Worm (Caenorhabditis elegans): ENCODE data around the gene F48D6.4.

F48D6.4 gene

DNA sequence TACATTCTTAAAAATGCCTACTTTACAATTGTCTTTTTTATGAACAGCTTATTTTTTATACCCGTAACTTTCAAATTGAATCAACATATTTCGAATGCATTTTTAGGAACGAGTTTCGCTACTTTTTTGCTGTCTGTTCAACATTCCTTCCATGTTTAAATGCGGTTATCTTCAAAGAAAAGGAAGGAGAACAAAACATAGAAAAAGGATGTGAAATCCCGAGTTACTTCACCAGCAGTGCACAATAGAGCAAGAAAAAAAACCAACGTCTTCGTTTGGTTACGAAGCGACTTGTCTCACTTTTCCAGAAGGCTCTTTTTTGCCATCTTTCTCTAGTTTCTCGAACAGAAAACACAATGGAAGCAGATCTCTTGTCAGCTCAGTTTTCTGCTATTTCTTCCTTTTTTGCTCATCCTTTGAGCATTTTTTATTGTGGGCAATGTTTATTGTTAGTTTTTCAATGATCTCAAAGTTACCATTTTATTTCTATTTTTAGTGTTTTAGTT, 38.7 kb upstream of the F48D6.4 start, which contains the start of gene cka-2:
cka-2 (plus strand) TSS at position 456 of the 506 bp plus-strand sequence.
- TF ChIP-seq unc-30 (tag; optimal IDR thresholded peaks at IDR 0.05) (no peak), snpc-4 (tag; optimal IDR thresholded peaks at IDR 0.05) (no peak), nhr-76 (tag; optimal IDR thresholded peaks at IDR 0.05) (no peak), unc-130 (tag; optimal IDR thresholded peaks at IDR 0.05) (no peak), fkh-4 (tag; optimal IDR thresholded peaks at IDR 0.05; ENCODE audit: borderline replicate concordance) (no peak), lin-14 (GFP tag; optimal IDR thresholded peaks at IDR 0.05) (peak; percentile 67), pag-3 (tag; optimal IDR thresholded peaks at IDR 0.05; ENCODE audit: borderline replicate concordance, insufficient read depth) (no peak), mep-1 (tag; optimal IDR thresholded peaks at IDR 0.05) (no peak), lin-39 (tag; optimal IDR thresholded peaks at IDR 0.05) (no peak), F16B12.6 (tag; optimal IDR thresholded peaks at IDR 0.05) (no peak), nhr-71 (tag; optimal IDR thresholded peaks at IDR 0.05) (peak; percentile 8), nhr-12 (tag; optimal IDR thresholded peaks at IDR 0.05) (no peak), efl-1 (optimal IDR thresholded peaks at IDR 0.05) (no peak), efl-1 (GFP tag; optimal IDR thresholded peaks at IDR 0.05 in 1 of 2) (no peak), nhr-19 (GFP tag; conservative IDR thresholded peaks at IDR 0.05) (no peak), fos-1 (tag; optimal IDR thresholded peaks at IDR 0.05) (no peak), xbp-1 (tag; optimal IDR thresholded peaks at IDR 0.05) (no peak), skn-1 (tag; optimal IDR thresholded peaks at IDR 0.05) (no peak), C16A3.4 (tag; optimal IDR thresholded peaks at IDR 0.05) (no peak), nhr-47 (tag; optimal IDR thresholded peaks at IDR 0.05) (no peak), ceh-82 (tag; optimal IDR thresholded peaks at IDR 0.05) (peak in 1 of 3 experiments; percentile 23), aly-2 (tag; optimal IDR thresholded peaks at IDR 0.05) (no peak), ceh-88 (GFP tag; IDR thresholded peaks at IDR 0.05) (no peak), swsn-7 (tag; optimal IDR thresholded peaks at IDR 0.05) (no peak), fkh-10 (GFP tag; optimal IDR thresholded peaks at IDR 0.05) (peak; percentile 76), Y116A8C.19 (tag; optimal IDR thresholded peaks at IDR 0.05; ENCODE audit: borderline replicate concordance) (no peak), egl-27 (tag; optimal IDR thresholded peaks at IDR 0.05) (no peak), egl-13 (tag; optimal IDR thresholded peaks at IDR 0.05) (no peak)

DNA sequence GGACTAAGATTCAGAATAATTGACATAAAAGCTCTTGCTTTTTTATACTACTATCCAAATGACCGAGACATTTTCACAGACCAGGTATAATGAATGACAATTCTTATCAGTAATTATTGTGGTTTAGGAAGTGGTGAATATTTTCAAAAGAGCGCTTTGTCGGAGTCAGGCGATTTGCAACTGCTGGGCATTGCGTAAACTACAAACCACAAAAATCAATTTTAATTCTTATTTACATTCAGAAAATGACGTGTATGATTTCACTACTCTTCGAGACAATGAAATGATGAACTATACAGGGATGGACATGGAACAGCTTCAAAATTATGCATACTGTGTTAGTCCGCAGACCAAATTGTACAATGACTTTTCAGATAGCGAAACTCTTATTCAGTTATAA, 37.5 kb upstream of the F48D6.4 start:
- no peak for TF ChIP-seq nhr-12 (tag; optimal IDR thresholded peaks at IDR 0.05)
- no peak for TF ChIP-seq efl-1 (optimal IDR thresholded peaks at IDR 0.05)
- peak in 1 of 2 experiments; percentile 38 for TF ChIP-seq efl-1 (GFP tag; optimal IDR thresholded peaks at IDR 0.05 in 1 of 2)
- TF ChIP-seq elt-2 (tag; optimal IDR thresholded peaks at IDR 0.05), result peak; percentile 19
- TF ChIP-seq nhr-71 (tag; optimal IDR thresholded peaks at IDR 0.05), result peak; percentile 39

DNA sequence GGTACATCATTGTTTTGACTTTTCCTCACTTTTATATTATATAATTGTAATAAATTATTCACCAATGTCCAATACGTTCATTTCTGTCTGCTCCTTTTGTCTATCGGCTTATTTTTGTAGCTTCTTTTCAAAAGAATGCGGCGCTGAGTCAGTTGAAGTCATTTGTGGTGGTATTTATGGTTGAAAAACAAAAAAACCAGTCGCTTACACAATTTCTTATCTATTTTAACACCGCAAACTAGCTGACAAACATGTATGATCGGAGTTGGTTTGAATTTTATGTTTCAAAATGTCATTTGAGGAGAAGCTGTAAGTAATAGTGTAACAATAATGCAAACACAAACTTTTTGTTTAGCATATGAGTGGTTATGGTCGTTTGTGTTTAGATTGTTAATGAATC, 37.0 kb upstream of the F48D6.4 start, which contains the start of gene ets-10:
ets-10 (plus strand) TSS at position 201 of the 400 bp plus-strand sequence.
- TF ChIP-seq nhr-84 (tag; optimal IDR thresholded peaks at IDR 0.05) (no peak), efl-1 (optimal IDR thresholded peaks at IDR 0.05) (no peak), efl-1 (GFP tag; optimal IDR thresholded peaks at IDR 0.05 in 1 of 2) (peak in 1 of 2 experiments; percentile 65)

- TF ChIP-seq elt-2 (tag; optimal IDR thresholded peaks at IDR 0.05) (peak; percentile 71), snu-23 (GFP tag; optimal IDR thresholded peaks at IDR 0.05) (no peak), Y116A8C.19 (tag; optimal IDR thresholded peaks at IDR 0.05; ENCODE audit: borderline replicate concordance) (no peak), pqm-1 (tag; optimal IDR thresholded peaks at IDR 0.05) (peak; percentile 45), nhr-237 (tag; optimal IDR thresholded peaks at IDR 0.05) (no peak), jun-1 (tag; optimal IDR thresholded peaks at IDR 0.05) (peak; percentile 24)
Measured at ce11 chrX:4282380-4282779, 35.4 kb upstream of the F48D6.4 start, which contains the start of gene C52B9.19. TSS of gene C52B9.19 (plus strand) at chrX:4282555.

DNA sequence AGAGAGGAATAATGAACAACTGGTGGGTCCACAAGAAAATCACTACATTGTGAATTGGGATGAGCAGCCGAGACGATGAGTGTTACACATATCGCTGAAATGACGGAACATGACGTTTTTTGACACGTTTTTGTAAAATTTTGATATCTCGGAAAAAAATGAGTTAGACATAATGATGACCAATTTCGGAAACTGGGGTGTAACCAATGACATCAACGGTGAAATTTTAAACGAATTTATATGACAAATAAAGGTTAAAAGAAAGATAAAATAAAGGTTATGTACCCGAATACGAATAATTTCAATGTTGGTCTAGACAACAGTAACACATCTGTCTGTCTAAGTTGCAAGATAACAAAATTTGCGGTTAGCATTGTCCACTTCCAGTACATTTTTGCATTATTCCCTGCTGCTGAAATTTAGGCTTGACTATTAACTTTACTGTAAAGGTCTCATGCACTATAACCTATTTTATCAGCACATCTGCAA, 32.3 kb upstream of the F48D6.4 start, which contains the start of the genes twk-28 and ets-9:
twk-28 (minus strand) TSS at position 51 of the 489 bp plus-strand sequence.
ets-9 (plus strand) TSS at position 410 of the 489 bp plus-strand sequence.
- TF ChIP-seq unc-86 (tag; optimal IDR thresholded peaks at IDR 0.05) (no peak), jun-1 (tag; optimal IDR thresholded peaks at IDR 0.05) (no peak), tbx-2 (tag; optimal IDR thresholded peaks at IDR 0.05) (no peak), hpl-2 (GFP tag; optimal IDR thresholded peaks at IDR 0.05) (no peak), rnt-1 (tag; optimal IDR thresholded peaks at IDR 0.05) (peak; percentile 30), mef-2 (tag; optimal IDR thresholded peaks at IDR 0.05) (no peak)
